Fruit fly (Drosophila melanogaster): ENCODE data around the gene Dred.

Gene Dred

DNA sequence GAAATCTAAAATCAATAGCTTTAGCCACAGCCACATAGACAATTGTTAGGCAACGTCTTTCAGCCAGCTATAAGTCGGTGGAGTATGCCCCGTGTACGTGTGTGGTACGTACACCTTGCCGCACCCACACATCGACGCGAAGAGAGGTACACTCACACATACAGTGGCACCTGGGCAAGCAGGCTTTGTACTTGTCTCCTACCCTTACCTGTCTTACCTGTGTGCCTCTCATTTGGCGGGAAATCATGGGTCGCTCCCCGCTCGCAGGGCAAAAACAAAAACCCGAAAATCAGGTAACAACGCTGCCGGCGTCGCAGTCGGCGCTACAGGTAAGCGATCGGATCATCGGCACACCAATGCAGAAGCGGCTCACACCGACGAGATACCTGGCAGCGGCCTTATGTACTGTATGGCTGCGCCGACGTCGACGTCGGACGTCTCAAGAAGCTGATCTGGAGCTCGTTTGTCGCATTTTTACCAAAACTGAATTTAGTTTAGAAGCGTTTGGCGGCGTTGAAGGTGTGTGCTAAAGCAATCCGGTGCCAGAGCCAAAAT lies 18.2 kb upstream of the Dred start (continued):
- TF ChIP-seq Eip78C (GFP tag) (peak; percentile 33), CG10669 (GFP tag; optimal IDR thresholded peaks at IDR 0.05) (no peak), Ets21C (GFP tag; optimal IDR thresholded peaks at IDR 0.05) (no peak), esn (GFP tag; optimal IDR thresholded peaks at IDR 0.05) (no peak), CG1621 (tag; optimal IDR thresholded peaks at IDR 0.05) (no peak), spab (GFP tag; optimal IDR thresholded peaks at IDR 0.05) (no peak), salr (GFP tag; optimal IDR thresholded peaks at IDR 0.05) (no peak), Eip75B (GFP tag; optimal IDR thresholded peaks at IDR 0.05) (no peak), CG6163 (GFP tag; IDR thresholded peaks at IDR 0.05) (no peak), Blimp-1 (GFP tag; optimal IDR thresholded peaks at IDR 0.05) (no peak), CG31627 (GFP tag; optimal IDR thresholded peaks at IDR 0.05) (no peak), Sox14 (GFP tag; optimal IDR thresholded peaks at IDR 0.05) (no peak), CG6792 (GFP tag; optimal IDR thresholded peaks at IDR 0.05) (no peak), CG8119 (GFP tag; IDR thresholded peaks at IDR 0.05) (no peak), Hr38 (GFP tag; optimal IDR thresholded peaks at IDR 0.05) (no peak), CG7368 (GFP tag; optimal IDR thresholded peaks at IDR 0.05) (no peak), CG11294 (GFP tag; IDR thresholded peaks at IDR 0.05) (no peak), CG10631 (GFP tag; optimal IDR thresholded peaks at IDR 0.05) (no peak), Met (GFP tag; optimal IDR thresholded peaks at IDR 0.05) (no peak), CG15336 (GFP tag; IDR thresholded peaks at IDR 0.05) (no peak; the same call in 1 of the 2 replicates)

DNA sequence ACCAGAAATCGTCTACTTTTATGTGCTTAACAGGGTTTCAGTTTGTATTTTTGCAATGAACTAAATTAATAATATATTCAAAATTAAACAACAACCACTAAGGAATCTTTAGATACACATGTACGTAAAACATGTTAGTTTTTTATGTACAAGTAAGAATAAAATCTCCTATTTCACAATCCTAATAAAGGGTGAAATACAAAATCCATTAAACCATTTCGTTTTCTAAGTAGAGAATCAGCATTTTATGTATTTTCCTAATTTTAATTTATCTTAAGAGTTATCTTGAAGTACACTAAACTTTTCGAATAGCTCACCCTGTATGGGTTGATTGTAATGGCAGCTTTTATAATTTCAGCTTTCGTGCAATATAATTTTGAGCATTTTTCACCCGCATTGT lies 17.7 kb upstream of the Dred start:
- TF ChIP-seq Blimp-1 (GFP tag; optimal IDR thresholded peaks at IDR 0.05) (peak; percentile 8), acj6 (GFP tag; optimal IDR thresholded peaks at IDR 0.05) (peak; percentile 84), fkh (GFP tag; optimal IDR thresholded peaks at IDR 0.05) (no peak), eg (GFP tag; IDR thresholded peaks at IDR 0.05) (peak; percentile 84), pdm3 (GFP tag; optimal IDR thresholded peaks at IDR 0.05) (peak; percentile 86), salr (GFP tag; optimal IDR thresholded peaks at IDR 0.05) (peak in 1 of 2 experiments; percentile 84), ss (GFP tag; optimal IDR thresholded peaks at IDR 0.05) (no peak), Sox102F (GFP tag; optimal IDR thresholded peaks at IDR 0.05) (peak; percentile 74), Hr4 (GFP tag; optimal IDR thresholded peaks at IDR 0.05) (peak; percentile 88), Hr38 (GFP tag; optimal IDR thresholded peaks at IDR 0.05) (no peak), Ets96B (tag; optimal IDR thresholded peaks at IDR 0.05) (peak; percentile 74), CG11294 (GFP tag; IDR thresholded peaks at IDR 0.05) (peak; percentile 61), Ets21C (GFP tag; optimal IDR thresholded peaks at IDR 0.05) (peak; percentile 69), spab (GFP tag; optimal IDR thresholded peaks at IDR 0.05) (peak; percentile 32), CG10669 (GFP tag; optimal IDR thresholded peaks at IDR 0.05) (peak; percentile 55), topi (GFP tag; optimal IDR thresholded peaks at IDR 0.05) (peak; percentile 81), Lpt (GFP tag; optimal IDR thresholded peaks at IDR 0.05) (peak; percentile 73), fd85E (GFP tag; optimal IDR thresholded peaks at IDR 0.05) (peak; percentile 55), svp (GFP tag) (peak; percentile 93), CG11902 (GFP tag; optimal IDR thresholded peaks at IDR 0.05) (peak; percentile 30), CG34406 (GFP tag; optimal IDR thresholded peaks at IDR 0.05) (peak; percentile 87), net (GFP tag; optimal IDR thresholded peaks at IDR 0.05) (peak; percentile 88), CG11762 (GFP tag; optimal IDR thresholded peaks at IDR 0.05; ENCODE audit: insufficient read depth) (peak; percentile 84), Gug (GFP tag; IDR thresholded peaks at IDR 0.05) (peak; percentile 56), CG1621 (tag; optimal IDR thresholded peaks at IDR 0.05) (no peak), CG3032 (tag; optimal IDR thresholded peaks at IDR 0.05) (peak; percentile 60), dac (GFP tag; optimal IDR thresholded peaks at IDR 0.05) (peak; percentile 16), Eip75B (GFP tag; optimal IDR thresholded peaks at IDR 0.05) (peak; percentile 87), CG15336 (GFP tag; IDR thresholded peaks at IDR 0.05) (peak; percentile 93), CG8119 (GFP tag; IDR thresholded peaks at IDR 0.05) (peak; percentile 95), OdsH (GFP tag; optimal IDR thresholded peaks at IDR 0.05) (peak; percentile 87), Smox (GFP tag; optimal IDR thresholded peaks at IDR 0.05) (peak; percentile 85), fd59A (GFP tag; optimal IDR thresholded peaks at IDR 0.05) (peak; percentile 36), CG31627 (GFP tag; optimal IDR thresholded peaks at IDR 0.05) (peak; percentile 74), Eip93F (GFP tag; optimal IDR thresholded peaks at IDR 0.05) (no peak), CG32006 (GFP tag; optimal IDR thresholded peaks at IDR 0.05) (peak; percentile 86), Hr39 (GFP tag; optimal IDR thresholded peaks at IDR 0.05) (peak; percentile 67), CG4318 (GFP tag; optimal IDR thresholded peaks at IDR 0.05) (peak; percentile 80), CG6792 (GFP tag; optimal IDR thresholded peaks at IDR 0.05) (peak; percentile 86), Met (GFP tag; optimal IDR thresholded peaks at IDR 0.05) (peak; percentile 84), CG6163 (GFP tag; IDR thresholded peaks at IDR 0.05) (peak; percentile 71), CG8319 (GFP tag; optimal IDR thresholded peaks at IDR 0.05) (peak; percentile 67), esn (GFP tag; optimal IDR thresholded peaks at IDR 0.05) (peak; percentile 90)

Data from whole organism, prepupa.